Worm (Caenorhabditis elegans) whole organism, L1 larva: ENCODE measurements around the gene nhr-291.

ENCODE experiments used
- C04F5.9 ChIP-seq: sonication (generic microtip); optimal IDR thresholded peaks from 2 replicates; lab custom pipeline; 2016; ENCODE audit warnings: missing genetic modification characterization, missing compliant biosample characterization
- C34B4.2 ChIP-seq: sonication (generic microtip); optimal IDR thresholded peaks from 2 replicates; lab custom pipeline; 2017; ENCODE audit warnings: mild to moderate bottlenecking, missing genetic modification characterization, missing compliant biosample characterization
- F16B12.6 ChIP-seq: fragments of 150-350 bp; optimal IDR thresholded peaks from 2 replicates; lab custom pipeline; 2014; ENCODE audit warnings: missing biosample characterization, missing genetic modification characterization
- aly-2 ChIP-seq: fragments of 150-350 bp; optimal IDR thresholded peaks from 2 replicates; lab custom pipeline; 2014; ENCODE audit warnings: missing biosample characterization, missing genetic modification characterization
- blmp-1 ChIP-seq: fragments of 150-350 bp; optimal IDR thresholded peaks from 2 replicates; lab custom pipeline; 2014; ENCODE audit warnings: missing biosample characterization, missing genetic modification characterization
- ceh-63 ChIP-seq: fragments of 200-800 bp; sonication (Bioruptor generic); optimal IDR thresholded peaks from 2 replicates; lab custom pipeline; 2018; ENCODE audit warnings: mild to moderate bottlenecking, missing genetic modification characterization, missing compliant biosample characterization
- ceh-88 ChIP-seq: fragments of 200-800 bp; sonication (Bioruptor generic); IDR thresholded peaks from 2 replicates; pipeline ENCODE4 v1.3.6; 2022; ENCODE audit warnings: missing genetic modification characterization, missing compliant biosample characterization
- ceh-90 ChIP-seq: sonication (generic microtip); optimal IDR thresholded peaks from 2 replicates; lab custom pipeline; 2016; ENCODE audit warnings: missing genetic modification characterization, missing compliant biosample characterization
- dpl-1 ChIP-seq, 3 experiments: fragments of 150-350 bp in 2 of 3; sonication (generic microtip) in 1 of 3; optimal IDR thresholded peaks; 2 replicates each; lab custom pipeline; 2014 to 2017; ENCODE audit warnings: missing biosample characterization in 3 of 3, missing genetic modification characterization in 3 of 3, missing genetic modification reagents in 3 of 3
- elt-2 ChIP-seq: sonication (generic microtip); optimal IDR thresholded peaks from 2 replicates; lab custom pipeline; 2016; ENCODE audit warnings: missing genetic modification characterization, mild to moderate bottlenecking, inconsistent platforms, missing compliant biosample characterization, missing genetic modification reagents
- ets-5 ChIP-seq: fragments of 200-800 bp; sonication (Bioruptor generic); IDR thresholded peaks from 2 replicates; pipeline ENCODE4 v1.3.6; 2022; ENCODE audit warnings: missing genetic modification characterization, missing compliant biosample characterization
- fkh-8 ChIP-seq: sonication (generic microtip); optimal IDR thresholded peaks from 2 replicates; lab custom pipeline; 2016; ENCODE audit warnings: mild to moderate bottlenecking, missing genetic modification characterization, missing compliant biosample characterization
- hlh-4 ChIP-seq: sonication (generic microtip); optimal IDR thresholded peaks from 2 replicates; lab custom pipeline; 2016; ENCODE audit warnings: mild to moderate bottlenecking, missing genetic modification characterization, missing compliant biosample characterization
- irx-1 ChIP-seq: sonication (generic microtip); optimal IDR thresholded peaks from 2 replicates; lab custom pipeline; 2016; ENCODE audit warnings: missing genetic modification characterization, missing compliant biosample characterization
- jun-1 ChIP-seq: fragments of 150-350 bp; optimal IDR thresholded peaks from 2 replicates; lab custom pipeline; 2014; ENCODE audit warnings: missing biosample characterization, missing genetic modification reagents, missing genetic modification characterization
- mep-1 ChIP-seq: fragments of 150-350 bp; optimal IDR thresholded peaks from 2 replicates; lab custom pipeline; 2014; ENCODE audit warnings: missing biosample characterization, missing genetic modification characterization
- nhr-19 ChIP-seq: fragments of 200-800 bp; sonication (Bioruptor generic); conservative IDR thresholded peaks from 2 replicates; pipeline ENCODE4 v1.3.6; 2022; ENCODE audit warnings: missing genetic modification characterization, missing compliant biosample characterization
- nhr-237 ChIP-seq: fragments of 150-350 bp; optimal IDR thresholded peaks from 2 replicates; lab custom pipeline; 2014; ENCODE audit warnings: missing biosample characterization, missing genetic modification characterization
- nhr-28 ChIP-seq: fragments of 150-350 bp; optimal IDR thresholded peaks from 2 replicates; lab custom pipeline; 2014; ENCODE audit warnings: missing biosample characterization, missing genetic modification characterization
- nhr-47 ChIP-seq: sonication (generic microtip); optimal IDR thresholded peaks from 2 replicates; lab custom pipeline; 2016; ENCODE audit warnings: mild to moderate bottlenecking, missing genetic modification characterization, moderate library complexity, missing compliant biosample characterization
- nhr-71 ChIP-seq: sonication (generic microtip); optimal IDR thresholded peaks from 2 replicates; lab custom pipeline; 2016; ENCODE audit warnings: mild to moderate bottlenecking, missing genetic modification characterization, moderate library complexity, missing compliant biosample characterization
- nhr-77 ChIP-seq: fragments of 150-350 bp; optimal IDR thresholded peaks from 2 replicates; lab custom pipeline; 2014; ENCODE audit warnings: missing biosample characterization, missing genetic modification characterization
- nhr-84 ChIP-seq: sonication (generic microtip); optimal IDR thresholded peaks from 2 replicates; lab custom pipeline; 2017; ENCODE audit warnings: missing biosample characterization, missing genetic modification characterization
- pax-3 ChIP-seq: fragments of 200-800 bp; sonication (Bioruptor generic); optimal IDR thresholded peaks from 2 replicates; lab custom pipeline; 2018; ENCODE audit warnings: mild to moderate bottlenecking, missing genetic modification characterization, moderate library complexity, missing compliant biosample characterization
- pqm-1 ChIP-seq: sonication (generic microtip); optimal IDR thresholded peaks from 3 replicates; lab custom pipeline; 2017; ENCODE audit warnings: missing biosample characterization, missing genetic modification characterization
- skn-1 ChIP-seq: fragments of 150-350 bp; optimal IDR thresholded peaks from 2 replicates; lab custom pipeline; 2014; ENCODE audit warnings: missing biosample characterization, missing genetic modification characterization
- snu-23 ChIP-seq: sonication (generic microtip); optimal IDR thresholded peaks from 2 replicates; lab custom pipeline; 2016; ENCODE audit warnings: missing genetic modification characterization, missing compliant biosample characterization
- sptf-1 ChIP-seq: fragments of 150-350 bp; optimal IDR thresholded peaks from 2 replicates; lab custom pipeline; 2014; ENCODE audit warnings: missing biosample characterization, missing genetic modification characterization
- tlp-1 ChIP-seq: fragments of 150-350 bp; optimal IDR thresholded peaks from 2 replicates; lab custom pipeline; 2014; ENCODE audit warnings: missing biosample characterization, missing genetic modification characterization
- unc-130 ChIP-seq: fragments of 150-350 bp; optimal IDR thresholded peaks from 2 replicates; lab custom pipeline; 2017; ENCODE audit warnings: missing biosample characterization, missing genetic modification characterization, inconsistent platforms
- unc-30 ChIP-seq: sonication (generic microtip); optimal IDR thresholded peaks from 2 replicates; lab custom pipeline; 2017; ENCODE audit warnings: missing biosample characterization, missing genetic modification characterization
- unc-98 ChIP-seq: fragments of 200-800 bp; sonication (Bioruptor generic); IDR thresholded peaks from 2 replicates; pipeline ENCODE4 v1.3.6; 2022; ENCODE audit warnings: missing genetic modification characterization, missing compliant biosample characterization
- zip-4 ChIP-seq: fragments of 200-800 bp; sonication (Bioruptor generic); optimal IDR thresholded peaks from 2 replicates; lab custom pipeline; 2018; ENCODE audit warnings: mild to moderate bottlenecking, missing genetic modification characterization, moderate library complexity, missing compliant biosample characterization
- ztf-4 ChIP-seq: fragments of 150-350 bp; optimal IDR thresholded peaks from 2 replicates; lab custom pipeline; 2014; ENCODE audit warnings: missing biosample characterization, missing genetic modification characterization

The nhr-291 gene

DNA sequence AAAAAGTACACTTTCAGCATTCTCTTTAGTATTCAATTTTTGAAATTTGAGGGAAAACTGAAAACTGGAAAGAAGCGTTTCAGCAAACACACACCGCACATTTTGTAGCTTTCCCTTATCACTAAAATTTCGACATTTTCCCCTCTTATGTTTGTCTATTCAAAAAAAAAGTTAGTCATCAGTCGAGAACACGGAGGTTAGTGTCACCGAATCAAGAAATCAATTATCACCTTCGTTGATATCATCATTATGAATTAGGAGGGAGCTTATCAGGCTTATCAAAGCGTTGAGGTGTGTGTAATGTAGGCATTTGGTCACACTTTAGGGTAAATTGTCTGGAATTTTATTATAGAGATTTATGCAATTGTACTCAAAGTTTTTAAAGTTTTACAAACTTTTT lies 20.2 kb upstream of the nhr-291 start, which contains the start of gene cpr-3 (continued):
- TF ChIP-seq ceh-90 (tag; lab: Kevin White, UChicago) (no peak), elt-2 (peak; percentile 100), nhr-84 (tag; lab: Kevin White, UChicago) (no peak), aly-2 (tag; lab: Kevin White, UChicago) (no peak), irx-1 (tag; lab: Kevin White, UChicago) (no peak), nhr-71 (tag; lab: Kevin White, UChicago) (peak; percentile 30)
- TF ChIP-seq, all 84 proteins: peak for 9

DNA sequence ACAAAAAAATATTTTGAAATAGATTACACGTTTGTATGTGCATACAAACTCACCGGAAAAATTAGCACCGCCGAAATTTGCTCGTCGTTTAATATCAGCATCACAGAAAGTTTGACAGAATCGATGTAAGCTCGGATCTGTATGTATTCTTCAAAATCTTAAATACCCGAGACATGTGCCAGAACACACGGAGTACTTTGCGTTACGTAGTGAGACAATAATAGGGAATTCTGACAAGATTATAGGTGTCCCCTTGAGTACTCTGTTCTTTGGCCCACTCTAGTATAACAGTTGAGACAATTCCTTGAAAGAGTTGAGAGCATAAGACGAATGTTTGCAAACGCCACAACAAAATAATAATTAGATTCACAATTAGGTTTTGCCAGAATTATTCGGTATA lies 15.1 kb upstream of the nhr-291 start, which contains the start of gene srx-48:
TSS of gene srx-48 (minus strand) at position 101 of the 400 bp plus-strand sequence.
- TF ChIP-seq nhr-237 (tag; lab: Kevin White, UChicago) = no peak
- no peak for TF ChIP-seq snu-23 (GFP tag; lab: Kevin White, UChicago)
- no peak for TF ChIP-seq unc-30 (tag; lab: Kevin White, UChicago)
- peak; percentile 67 for TF ChIP-seq pax-3 (tag; lab: Kevin White, UChicago)

DNA sequence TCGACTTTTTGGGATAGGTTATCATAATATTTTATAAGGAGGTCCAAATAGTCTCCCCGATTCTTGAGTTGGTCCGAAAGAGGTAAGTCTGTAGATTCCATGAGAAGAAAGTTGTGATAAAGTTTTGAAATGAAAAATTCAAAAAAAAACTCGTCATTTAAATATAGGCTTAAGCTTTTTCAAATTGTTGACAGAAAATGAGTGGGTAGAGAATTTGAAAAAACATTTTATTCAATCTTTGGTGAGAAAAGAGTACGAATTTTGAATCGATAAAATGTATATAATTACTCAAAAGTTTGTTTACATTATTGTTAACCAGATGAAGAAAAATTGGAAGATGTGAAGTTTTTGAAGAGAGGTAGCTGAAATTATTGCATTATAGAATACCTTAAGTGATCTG lies 13.3 kb upstream of the nhr-291 start, which contains the start of gene T26H8.5:
TSS of gene T26H8.5 (minus strand) at position 101 of the 400 bp plus-strand sequence.
- TF ChIP-seq pax-3 (tag; lab: Kevin White, UChicago) = peak; percentile 46
- TF ChIP-seq C04F5.9 (tag; lab: Kevin White, UChicago) = no peak

DNA sequence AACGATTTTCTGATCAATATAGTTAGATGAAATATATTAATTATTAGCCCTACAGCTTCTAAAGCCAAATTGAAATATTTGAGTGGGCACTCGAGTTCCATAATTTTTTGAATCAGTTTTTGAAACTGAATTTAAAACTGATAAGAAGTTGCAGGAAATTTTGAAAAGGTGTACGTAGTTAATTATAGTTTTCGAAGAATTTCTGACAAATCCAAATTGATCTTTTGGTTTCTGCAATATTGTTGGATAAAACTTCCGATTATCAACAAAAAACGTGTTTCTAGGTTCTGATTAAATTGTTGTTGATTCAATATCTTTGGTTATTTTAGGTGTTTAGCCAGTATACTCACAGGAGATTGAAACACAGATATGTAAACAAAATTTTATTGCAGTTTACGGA lies 12.0 kb upstream of the nhr-291 start, which contains the start of gene T26H8.4:
TSS of gene T26H8.4 (minus strand) at position 101 of the 400 bp plus-strand sequence.
- no peak for TF ChIP-seq blmp-1 (tag; lab: Kevin White, UChicago)
- TF ChIP-seq pax-3 (tag; lab: Kevin White, UChicago) = peak; percentile 66
- no peak for TF ChIP-seq unc-130
- TF ChIP-seq C34B4.2 (tag; lab: Kevin White, UChicago) = no peak

DNA sequence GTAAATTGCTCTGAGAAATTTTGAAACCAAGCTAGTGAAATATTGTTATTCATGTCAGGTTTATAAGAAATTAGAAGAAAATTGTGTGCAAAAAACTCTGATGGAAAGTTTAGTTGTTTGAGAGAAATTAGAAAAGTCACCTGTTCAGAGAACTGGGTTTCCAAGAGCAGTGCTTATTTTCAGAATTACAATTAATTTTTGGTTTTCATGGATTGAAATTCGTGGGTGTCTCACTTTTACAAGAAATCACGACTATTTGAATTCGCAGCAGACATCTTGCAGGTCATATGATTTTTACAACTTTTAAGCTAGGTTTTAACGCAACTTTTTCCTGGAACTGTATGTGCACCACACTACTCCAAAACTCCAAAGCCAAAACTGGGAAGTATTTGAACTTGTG lies 9.8 kb upstream of the nhr-291 start, which contains the start of gene srz-10:
TSS of gene srz-10 (minus strand) at position 88 of the 400 bp plus-strand sequence.
- TF ChIP-seq ets-5 (GFP tag; lab: Robert Waterston, UW) (no peak), zip-4 (GFP tag; lab: Kevin White, UChicago) (no peak), nhr-47 (peak; percentile 42), unc-98 (GFP tag; lab: Robert Waterston, UW) (no peak), fkh-8 (tag; lab: Kevin White, UChicago) (peak; percentile 64), nhr-71 (tag; lab: Kevin White, UChicago) (peak; percentile 47), hlh-4 (peak; percentile 98)

DNA sequence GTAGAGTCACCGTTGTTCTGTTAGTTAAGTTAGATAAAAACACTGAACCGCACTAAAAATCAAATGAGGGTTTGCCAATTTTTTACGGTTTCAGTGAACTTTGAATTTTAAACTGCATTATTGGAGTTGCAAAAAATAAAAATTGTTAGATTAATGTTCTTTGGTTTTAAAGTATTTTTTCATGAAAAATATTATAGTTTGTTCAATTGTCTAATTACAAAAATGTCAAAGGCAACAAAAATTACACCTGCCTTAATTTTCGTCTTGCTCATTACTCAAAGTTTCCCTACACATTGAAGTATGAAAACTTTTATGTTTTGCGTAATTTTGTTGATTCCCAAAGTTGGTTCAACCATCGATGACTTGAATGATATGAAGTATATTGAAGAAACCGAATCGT lies 8.0 kb upstream of the nhr-291 start, which contains the start of gene irld-62:
TSS of gene irld-62 (plus strand) at position 301 of the 400 bp plus-strand sequence.
- TF ChIP-seq fkh-8 (tag; lab: Kevin White, UChicago) (no peak), hlh-4 (no peak), tlp-1 (tag; lab: Kevin White, UChicago) (no peak)

DNA sequence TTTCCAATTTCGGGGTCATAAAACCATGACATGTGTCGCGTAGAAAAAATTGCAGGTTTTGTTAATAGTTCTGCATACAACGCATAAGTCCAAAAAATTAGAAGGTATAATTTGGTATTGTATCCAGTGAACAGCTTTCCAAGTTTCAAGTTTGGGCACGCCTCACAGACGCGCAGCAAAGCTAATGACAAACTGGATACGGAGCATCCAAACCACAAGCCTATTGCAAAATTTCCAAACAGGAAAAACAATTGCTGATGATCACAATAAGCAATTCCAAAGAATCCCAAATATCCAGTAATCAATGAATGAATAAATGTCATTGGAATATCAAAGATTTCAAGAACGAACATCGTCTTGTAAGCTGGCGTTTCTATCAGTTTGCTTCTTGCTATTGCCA lies 5.2 kb upstream of the nhr-291 start:
- TF ChIP-seq nhr-77 (tag; lab: Kevin White, UChicago) (no peak), nhr-19 (GFP tag; lab: Robert Waterston, UW) (no peak), dpl-1 (GFP tag; optimal IDR thresholded peaks at IDR 0.05; lab: Kevin White, UChicago) (no peak), sptf-1 (tag; lab: Kevin White, UChicago) (no peak), ceh-88 (GFP tag; lab: Robert Waterston, UW) (no peak), skn-1 (tag; lab: Kevin White, UChicago) (no peak), nhr-84 (tag; lab: Kevin White, UChicago) (no peak), snu-23 (GFP tag; lab: Kevin White, UChicago) (no peak), nhr-28 (tag; lab: Kevin White, UChicago) (no peak), mep-1 (tag; lab: Kevin White, UChicago) (no peak), ceh-63 (no peak), jun-1 (no peak), pqm-1 (tag; lab: Kevin White, UChicago) (no peak), irx-1 (tag; lab: Kevin White, UChicago) (no peak), hlh-4 (no peak), C34B4.2 (tag; lab: Kevin White, UChicago) (no peak), F16B12.6 (tag; lab: Kevin White, UChicago) (no peak), ztf-4 (no peak)
